Fruit fly (Drosophila melanogaster) whole organism, embryonic: ENCODE results near the gene mRpL4.
A peak's percentile ranks its signal among the peaks of the same experiment; 100 is the strongest.

Experiments used
- CG10565 ChIP-seq: fragments of 200-800 bp; sonication (Bioruptor generic); optimal IDR thresholded peaks from 3 replicates; lab custom pipeline; 2016; ENCODE audit warnings: missing biosample characterization, mild to moderate bottlenecking, missing genetic modification characterization
- CG11695 ChIP-seq: fragments of 200-800 bp; sonication (Bioruptor generic); IDR thresholded peaks from 3 replicates; pipeline ENCODE4 v1.3.6; 2022; ENCODE audit warnings: missing biosample characterization, missing genetic modification characterization
- CG11723 ChIP-seq: fragments of 200-800 bp; sonication (Bioruptor generic); optimal IDR thresholded peaks from 2 replicates; lab custom pipeline; 2017; ENCODE audit warnings: missing biosample characterization, mild to moderate bottlenecking, missing genetic modification characterization
- CG14710 ChIP-seq: fragments of 200-800 bp; sonication (Bioruptor generic); optimal IDR thresholded peaks from 3 replicates; lab custom pipeline; 2019; ENCODE audit warnings: missing biosample characterization, mild to moderate bottlenecking, missing genetic modification characterization, moderate library complexity
- CG15479 ChIP-seq: fragments of 200-800 bp; sonication (Bioruptor generic); optimal IDR thresholded peaks from 3 replicates; lab custom pipeline; 2019; ENCODE audit warnings: missing biosample characterization, mild to moderate bottlenecking, missing genetic modification characterization, moderate library complexity
- CG16813 ChIP-seq: fragments of 200-800 bp; sonication (Bioruptor generic); IDR thresholded peaks from 3 replicates; pipeline ENCODE4 v1.3.6; 2022; ENCODE audit warnings: missing biosample characterization, missing genetic modification characterization; ENCODE audit not compliant: partially characterized antibody
- CG17361 ChIP-seq: fragments of 200-800 bp; sonication (Bioruptor generic); IDR thresholded peaks from 3 replicates; pipeline ENCODE4 v1.3.6; 2022; ENCODE audit warnings: missing biosample characterization, missing genetic modification characterization
- CG1832 ChIP-seq: fragments of 200-800 bp; sonication (Bioruptor generic); optimal IDR thresholded peaks from 2 replicates; lab custom pipeline; 2017; ENCODE audit warnings: missing biosample characterization, mild to moderate bottlenecking, missing genetic modification characterization, inconsistent platforms
- CG2116 ChIP-seq: fragments of 200-800 bp; sonication (Bioruptor generic); optimal IDR thresholded peaks from 3 replicates; lab custom pipeline; 2018; ENCODE audit warnings: missing biosample characterization, mild to moderate bottlenecking, missing genetic modification characterization
- CG2712 ChIP-seq: fragments of 200-800 bp; optimal IDR thresholded peaks from 3 replicates; lab custom pipeline; 2019; ENCODE audit warnings: missing biosample characterization, mild to moderate bottlenecking, missing genetic modification characterization, moderate library complexity
- CG31441 ChIP-seq: fragments of 200-800 bp; sonication (Bioruptor generic); IDR thresholded peaks from 2 replicates; pipeline ENCODE4 v1.3.6; 2022; ENCODE audit warnings: missing biosample characterization, missing genetic modification characterization
- CG43689 ChIP-seq: fragments of 200-800 bp; sonication (Bioruptor generic); IDR thresholded peaks from 2 replicates; pipeline ENCODE4 v1.3.6; 2022; ENCODE audit warnings: missing biosample characterization, missing genetic modification characterization
- CG4404 ChIP-seq: fragments of 200-800 bp; sonication (Bioruptor generic); IDR thresholded peaks from 2 replicates; pipeline ENCODE4 v1.3.6; 2022; ENCODE audit warnings: missing biosample characterization, missing genetic modification characterization
- CG5245 ChIP-seq: fragments of 200-800 bp; sonication (Bioruptor generic); optimal IDR thresholded peaks from 3 replicates; lab custom pipeline; 2016; ENCODE audit warnings: missing biosample characterization, missing genetic modification characterization
- CG6813 ChIP-seq: fragments of 200-800 bp; sonication (Bioruptor generic); optimal IDR thresholded peaks from 2 replicates; lab custom pipeline; 2017; ENCODE audit warnings: missing biosample characterization, missing genetic modification characterization, mild to moderate bottlenecking, moderate library complexity, missing genetic modification reagents
- CG7786 ChIP-seq: fragments of 200-800 bp; sonication (Bioruptor generic); optimal IDR thresholded peaks from 2 replicates; lab custom pipeline; 2016; ENCODE audit warnings: missing biosample characterization, missing genetic modification characterization
- CG8359 ChIP-seq: fragments of 200-800 bp; sonication (Bioruptor generic); optimal IDR thresholded peaks from 2 replicates; lab custom pipeline; 2017; ENCODE audit warnings: missing biosample characterization, mild to moderate bottlenecking, missing genetic modification characterization, borderline replicate concordance
- CrebB ChIP-seq: fragments of 200-800 bp; sonication (Bioruptor generic); optimal IDR thresholded peaks from 3 replicates; lab custom pipeline; 2018; ENCODE audit warnings: missing biosample characterization, mild to moderate bottlenecking, missing genetic modification characterization
- Dek ChIP-seq: fragments of 200-800 bp; sonication (Bioruptor generic); optimal IDR thresholded peaks from 3 replicates; lab custom pipeline; 2019; ENCODE audit warnings: missing biosample characterization, mild to moderate bottlenecking, missing genetic modification characterization, moderate library complexity
- Dp ChIP-seq: fragments of 200-800 bp; sonication (Bioruptor generic); optimal IDR thresholded peaks from 2 replicates; lab custom pipeline; 2018; ENCODE audit warnings: missing biosample characterization, mild to moderate bottlenecking, missing genetic modification characterization, moderate library complexity
- E2f2 ChIP-seq: fragments of 200-800 bp; sonication (Bioruptor generic); IDR thresholded peaks from 2 replicates; pipeline ENCODE4 v1.3.6; 2022; ENCODE audit warnings: missing biosample characterization, missing genetic modification characterization
- Elba2 ChIP-seq: fragments of 200-800 bp; sonication (Bioruptor generic); optimal IDR thresholded peaks from 3 replicates; lab custom pipeline; 2016; ENCODE audit warnings: missing biosample characterization, missing genetic modification characterization
- HLH3B ChIP-seq: fragments of 200-800 bp; sonication (Bioruptor generic); IDR thresholded peaks from 2 replicates; pipeline ENCODE4 v1.3.6; 2022; ENCODE audit warnings: missing biosample characterization, missing genetic modification characterization
- MTF-1 ChIP-seq: fragments of 200-800 bp; sonication (Bioruptor generic); optimal IDR thresholded peaks from 2 replicates; lab custom pipeline; 2018; ENCODE audit warnings: missing biosample characterization, mild to moderate bottlenecking, missing genetic modification characterization, borderline replicate concordance
- Max ChIP-seq: fragments of 200-800 bp; sonication (Bioruptor generic); optimal IDR thresholded peaks from 2 replicates; lab custom pipeline; 2016; ENCODE audit warnings: missing biosample characterization, mild to moderate bottlenecking, missing genetic modification characterization
- Myb ChIP-seq: fragments of 200-800 bp; sonication (Bioruptor generic); optimal IDR thresholded peaks from 2 replicates; lab custom pipeline; 2016; ENCODE audit warnings: missing biosample characterization, missing genetic modification characterization
- NfI ChIP-seq: fragments of 200-800 bp; sonication (Bioruptor generic); optimal IDR thresholded peaks from 3 replicates; lab custom pipeline; 2018; ENCODE audit warnings: missing biosample characterization, mild to moderate bottlenecking, missing genetic modification characterization, moderate library complexity
- PHDP ChIP-seq: fragments of 200-800 bp; sonication (Bioruptor generic); optimal IDR thresholded peaks from 3 replicates; lab custom pipeline; 2018; ENCODE audit warnings: missing biosample characterization, mild to moderate bottlenecking, missing genetic modification characterization, moderate library complexity
- Xbp1 ChIP-seq: fragments of 200-800 bp; sonication (Bioruptor generic); optimal IDR thresholded peaks from 3 replicates; lab custom pipeline; 2016; ENCODE audit warnings: missing biosample characterization, mild to moderate bottlenecking, missing genetic modification characterization
- ab ChIP-seq: fragments of 200-800 bp; sonication (Bioruptor generic); optimal IDR thresholded peaks from 2 replicates; lab custom pipeline; 2016; ENCODE audit warnings: missing biosample characterization, missing genetic modification characterization
- ato ChIP-seq: fragments of 200-800 bp; sonication (Bioruptor generic); IDR thresholded peaks from 2 replicates; pipeline ENCODE4 v1.3.6; 2022; ENCODE audit warnings: missing biosample characterization, missing genetic modification characterization; ENCODE audit not compliant: partially characterized antibody
- dimm ChIP-seq: fragments of 200-800 bp; sonication (Bioruptor generic); IDR thresholded peaks from 2 replicates; pipeline ENCODE4 v1.3.6; 2022; ENCODE audit warnings: missing biosample characterization, missing genetic modification characterization
- dmrt99B ChIP-seq: fragments of 200-800 bp; sonication (Bioruptor generic); optimal IDR thresholded peaks from 2 replicates; lab custom pipeline; 2018; ENCODE audit warnings: missing biosample characterization, mild to moderate bottlenecking, missing genetic modification characterization, moderate library complexity
- esg ChIP-seq: fragments of 200-800 bp; sonication (Bioruptor generic); conservative IDR thresholded peaks from 2 replicates; pipeline ENCODE4 v1.3.6; 2022; ENCODE audit warnings: missing biosample characterization, missing genetic modification characterization
- grau ChIP-seq: fragments of 200-800 bp; optimal IDR thresholded peaks from 3 replicates; lab custom pipeline; 2019; ENCODE audit warnings: missing biosample characterization, mild to moderate bottlenecking, missing genetic modification characterization, moderate library complexity
- gro ChIP-seq: fragments of 200-800 bp; sonication (Bioruptor generic); optimal IDR thresholded peaks from 2 replicates; lab custom pipeline; 2016; ENCODE audit warnings: missing biosample characterization, missing genetic modification characterization
- hb ChIP-seq: fragments of 200-800 bp; sonication (Bioruptor generic); IDR thresholded peaks from 3 replicates; pipeline ENCODE4 v1.3.6; 2022; ENCODE audit warnings: missing biosample characterization, missing genetic modification characterization; ENCODE audit not compliant: partially characterized antibody
- lab ChIP-seq: fragments of 200-800 bp; sonication (Bioruptor generic); optimal IDR thresholded peaks from 3 replicates; lab custom pipeline; 2017; ENCODE audit warnings: missing biosample characterization, missing genetic modification characterization, mild to moderate bottlenecking, moderate library complexity, missing genetic modification reagents
- nau ChIP-seq: fragments of 200-800 bp; sonication (Bioruptor generic); optimal IDR thresholded peaks from 3 replicates; lab custom pipeline; 2017; ENCODE audit warnings: missing biosample characterization, mild to moderate bottlenecking, missing genetic modification characterization, missing genetic modification reagents
- phol ChIP-seq: fragments of 200-800 bp; sonication (Bioruptor generic); optimal IDR thresholded peaks from 3 replicates; lab custom pipeline; 2018; ENCODE audit warnings: missing biosample characterization, mild to moderate bottlenecking, missing genetic modification characterization, moderate library complexity
- ro ChIP-seq: fragments of 200-800 bp; sonication (Bioruptor generic); IDR thresholded peaks from 2 replicates; pipeline ENCODE4 v1.3.6; 2022; ENCODE audit warnings: missing biosample characterization, missing genetic modification characterization
- row ChIP-seq: fragments of 200-800 bp; sonication (Bioruptor generic); IDR thresholded peaks from 3 replicates; pipeline ENCODE4 v1.3.6; 2022; ENCODE audit warnings: missing biosample characterization, missing genetic modification characterization
- seq ChIP-seq: fragments of 200-800 bp; sonication (Bioruptor generic); IDR thresholded peaks from 2 replicates; pipeline ENCODE4 v1.3.6; 2022; ENCODE audit warnings: missing biosample characterization, missing genetic modification characterization
- sna ChIP-seq: fragments of 200-800 bp; sonication (Bioruptor generic); IDR thresholded peaks from 2 replicates; pipeline ENCODE4 v1.3.6; 2022; ENCODE audit warnings: missing biosample characterization, missing genetic modification characterization; ENCODE audit not compliant: partially characterized antibody
- tgo ChIP-seq: fragments of 200-800 bp; sonication (Bioruptor generic); IDR thresholded peaks from 3 replicates; pipeline ENCODE4 v1.3.6; 2022; ENCODE audit warnings: missing biosample characterization, missing genetic modification characterization
- tin ChIP-seq: fragments of 200-800 bp; sonication (Bioruptor generic); optimal IDR thresholded peaks from 3 replicates; lab custom pipeline; 2016; ENCODE audit warnings: missing biosample characterization, missing genetic modification characterization
- zen2 ChIP-seq: fragments of 200-800 bp; sonication (Bioruptor generic); IDR thresholded peaks from 3 replicates; pipeline ENCODE4 v1.3.6; 2022; ENCODE audit warnings: missing biosample characterization, missing genetic modification characterization; ENCODE audit not compliant: partially characterized antibody

Gene mRpL4

dm6 chr2L:16352585-16353580 lies 24.0 kb upstream of the mRpL4 start, which contains the start of the genes Hyls1, chif and CG4455 (continued):
- no peak for TF ChIP-seq grau (tag; lab: Kevin White, UChicago)
- peak; percentile 86 for TF ChIP-seq sna (GFP tag; lab: Robert Waterston, UW)
- TF ChIP-seq CG17361 (GFP tag; lab: Robert Waterston, UW), result peak; percentile 59; the same call in 2 of the 3 replicates
- peak; percentile 7 for TF ChIP-seq tin
- peak; percentile 73 for TF ChIP-seq CG2712 (tag; lab: Kevin White, UChicago)
- peak; percentile 40 for TF ChIP-seq Dp (GFP tag; lab: Kevin White, UChicago)
- no peak for TF ChIP-seq CrebB (tag; lab: Kevin White, UChicago)
- TF ChIP-seq CG14710, result peak; percentile 78
- no peak for TF ChIP-seq nau (GFP tag; lab: Kevin White, UChicago)
- peak; percentile 92 for TF ChIP-seq row (GFP tag; lab: Robert Waterston, UW)
- peak; percentile 29 for TF ChIP-seq CG5245 (GFP tag; lab: Kevin White, UChicago)
- no peak for TF ChIP-seq HLH3B (GFP tag; lab: Robert Waterston, UW)
- TF ChIP-seq CG31441 (GFP tag; lab: Robert Waterston, UW), result peak; percentile 93
- peak; percentile 32 for TF ChIP-seq CG11723 (GFP tag; lab: Kevin White, UChicago)
- TF ChIP-seq ab (GFP tag; lab: Kevin White, UChicago), result no peak
- no peak for TF ChIP-seq MTF-1 (GFP tag; lab: Kevin White, UChicago)
- no peak for TF ChIP-seq CG11695 (GFP tag; lab: Robert Waterston, UW)
- TF ChIP-seq CG8359 (GFP tag; lab: Kevin White, UChicago), result no peak
- peak; percentile 41 for TF ChIP-seq Dek
- TF ChIP-seq CG10565 (GFP tag; lab: Kevin White, UChicago), result no peak
- peak; percentile 16 for TF ChIP-seq CG1832 (GFP tag; lab: Kevin White, UChicago)
- TF ChIP-seq phol (tag; lab: Kevin White, UChicago), result peak; percentile 63
- TF ChIP-seq CG6813, result no peak
- TF ChIP-seq dmrt99B (tag; lab: Kevin White, UChicago), result peak; percentile 17
- TF ChIP-seq CG43689 (GFP tag; lab: Robert Waterston, UW), result no peak
- TF ChIP-seq CG2116 (GFP tag; lab: Kevin White, UChicago), result peak; percentile 88
- TF ChIP-seq CG15479 (GFP tag; lab: Kevin White, UChicago), result peak; percentile 44
- no peak for TF ChIP-seq CG7786
- TF ChIP-seq Max (GFP tag; lab: Kevin White, UChicago), result peak; percentile 61
- peak; percentile 89 for TF ChIP-seq hb (GFP tag; lab: Robert Waterston, UW)
- TF ChIP-seq esg (GFP tag; lab: Robert Waterston, UW), result no peak
- peak; percentile 94 for TF ChIP-seq CG16813
- TF ChIP-seq ato (GFP tag; lab: Robert Waterston, UW), result peak; percentile 65; the same call in 1 of the 2 replicates
- TF ChIP-seq NfI (GFP tag; lab: Kevin White, UChicago), result peak; percentile 3
- no peak for TF ChIP-seq Elba2 (GFP tag; lab: Kevin White, UChicago)
- peak; percentile 29 for TF ChIP-seq lab
- TF ChIP-seq ro (GFP tag; lab: Robert Waterston, UW), result no peak
- TF ChIP-seq tgo, result 0 out of 3 replicates have a peak, but pooled peaks have one; percentile 16
- TF ChIP-seq PHDP (tag; lab: Kevin White, UChicago), result no peak
- TF ChIP-seq Xbp1 (GFP tag; lab: Kevin White, UChicago), result peak; percentile 46
- no peak for TF ChIP-seq seq
- peak; percentile 26; the same call in 1 of the 2 replicates for TF ChIP-seq CG4404 (GFP tag; lab: Robert Waterston, UW)
- peak; percentile 49 for TF ChIP-seq E2f2
- TF ChIP-seq zen2 (GFP tag; lab: Robert Waterston, UW), result peak; percentile 54; the same call in 1 of the 3 replicates
- TF ChIP-seq Myb (GFP tag; lab: Kevin White, UChicago), result no peak
- no peak for TF ChIP-seq gro (GFP tag; lab: Kevin White, UChicago)
- TF ChIP-seq dimm (GFP tag; lab: Robert Waterston, UW), result no peak
